Worm (Caenorhabditis elegans) whole organism, L1 larva: ENCODE measurements around the gene skpo-3.

ENCODE experiments used
- ama-1 ChIP-seq: fragments of 150-350 bp; optimal IDR thresholded peaks from 2 replicates; lab custom pipeline; 2014
- blmp-1 ChIP-seq: fragments of 150-350 bp; optimal IDR thresholded peaks from 2 replicates; lab custom pipeline; 2014; ENCODE audit warnings: missing biosample characterization, missing genetic modification characterization
- dpl-1 ChIP-seq, 3 experiments: fragments of 150-350 bp in 2 of 3; sonication (generic microtip) in 1 of 3; optimal IDR thresholded peaks; 2 replicates each; lab custom pipeline; 2014 to 2017; ENCODE audit warnings: missing biosample characterization in 3 of 3, missing genetic modification characterization in 3 of 3, missing genetic modification reagents in 3 of 3
- lin-13 ChIP-seq: fragments of 150-350 bp; optimal IDR thresholded peaks from 2 replicates; lab custom pipeline; 2014; ENCODE audit warnings: missing biosample characterization, missing genetic modification reagents, missing genetic modification characterization
- lsy-2 ChIP-seq, 2 experiments: fragments of 150-350 bp; optimal IDR thresholded peaks; 2 replicates each; lab custom pipeline; 2014; ENCODE audit warnings: missing biosample characterization in 2 of 2, missing genetic modification characterization in 2 of 2
- nhr-11 ChIP-seq: fragments of 150-350 bp; optimal IDR thresholded peaks from 2 replicates; lab custom pipeline; 2014; ENCODE audit warnings: missing biosample characterization, missing genetic modification characterization
- nhr-12 ChIP-seq: sonication (generic microtip); optimal IDR thresholded peaks from 2 replicates; lab custom pipeline; 2017; ENCODE audit warnings: missing biosample characterization, missing genetic modification characterization
- nhr-237 ChIP-seq: fragments of 150-350 bp; optimal IDR thresholded peaks from 2 replicates; lab custom pipeline; 2014; ENCODE audit warnings: missing biosample characterization, missing genetic modification characterization
- nhr-90 ChIP-seq: sonication (generic microtip); optimal IDR thresholded peaks from 2 replicates; lab custom pipeline; 2016; ENCODE audit warnings: mild to moderate bottlenecking, missing genetic modification characterization, missing compliant biosample characterization; ENCODE audit not compliant: poor library complexity
- snpc-4 ChIP-seq: fragments of 150-350 bp; optimal IDR thresholded peaks from 2 replicates; lab custom pipeline; 2014; ENCODE audit warnings: missing biosample characterization, missing genetic modification characterization
- sox-4 ChIP-seq: sonication (generic microtip); optimal IDR thresholded peaks from 2 replicates; lab custom pipeline; 2016; ENCODE audit warnings: missing genetic modification characterization, missing compliant biosample characterization
- unc-130 ChIP-seq: fragments of 150-350 bp; optimal IDR thresholded peaks from 2 replicates; lab custom pipeline; 2017; ENCODE audit warnings: missing biosample characterization, missing genetic modification characterization, inconsistent platforms
- unc-62 ChIP-seq: fragments of 150-350 bp; optimal IDR thresholded peaks from 2 replicates; lab custom pipeline; 2014; ENCODE audit warnings: missing biosample characterization, missing genetic modification reagents, missing genetic modification characterization

ce11 chrII:7208184-7208583, 37.5 kb upstream of the skpo-3 start, which contains the start of gene dhs-7:
- TF ChIP-seq unc-62 (GFP tag; lab: Kevin White, UChicago) (no peak), lin-13 (GFP tag; lab: Kevin White, UChicago) (no peak), nhr-12 (tag; lab: Kevin White, UChicago) (no peak), blmp-1 (tag; lab: Kevin White, UChicago) (no peak), dpl-1 (GFP tag; optimal IDR thresholded peaks at IDR 0.05; lab: Kevin White, UChicago) (no peak), sox-4 (tag; lab: Kevin White, UChicago) (no peak), snpc-4 (tag; lab: Kevin White, UChicago) (no peak), nhr-237 (tag; lab: Kevin White, UChicago) (no peak), nhr-11 (no peak), lsy-2 (tag; optimal IDR thresholded peaks at IDR 0.05; lab: Kevin White, UChicago) (no peak), ama-1 (lab: Kevin White, UChicago) (no peak), nhr-90 (tag; lab: Kevin White, UChicago) (no peak), unc-130 (tag; lab: Kevin White, UChicago) (no peak)
